Fruit fly (Drosophila melanogaster) whole organism, wandering third instar larva: ENCODE measurements around the gene spi.
A peak's percentile ranks its signal among the peaks of the same experiment; 100 is the strongest.

Experiments
- Sp1 ChIP-seq: fragments of 200-800 bp; sonication (Bioruptor generic); optimal IDR thresholded peaks from 3 replicates; lab custom pipeline; 2019; ENCODE audit warnings: missing biosample characterization, mild to moderate bottlenecking, missing genetic modification characterization, moderate library complexity
- psq ChIP-seq: fragments of 200-800 bp; sonication (Bioruptor generic); optimal IDR thresholded peaks from 3 replicates; lab custom pipeline; 2017; ENCODE audit warnings: missing biosample characterization, mild to moderate bottlenecking, missing genetic modification characterization, moderate library complexity

DNA sequence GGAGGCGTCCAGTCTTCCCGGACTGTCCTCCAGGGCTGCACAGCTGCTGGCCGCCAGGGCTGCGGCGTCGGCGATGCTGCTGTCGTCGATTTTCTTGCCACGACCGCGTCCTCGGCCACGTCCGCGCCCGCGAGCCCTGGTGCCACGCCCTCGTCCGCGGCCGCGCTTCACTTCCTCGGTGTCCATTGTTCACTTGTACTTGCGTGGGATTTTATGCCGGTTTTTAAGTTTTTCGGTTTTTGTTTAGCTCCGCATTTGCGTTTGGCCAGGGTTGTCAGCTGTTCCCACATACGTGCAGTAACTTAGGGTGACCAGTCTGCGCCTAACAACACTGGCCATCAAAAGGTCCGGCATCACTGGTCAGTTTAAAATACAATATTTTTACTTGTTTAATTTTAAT lies 5.1 kb upstream of the spi start, which contains the start of gene Hakai:
- TF ChIP-seq Sp1 (GFP tag; lab: Kevin White, UChicago) (peak; percentile 40), psq (GFP tag; lab: Kevin White, UChicago) (peak; percentile 34)
